Fruit fly (Drosophila melanogaster): ENCODE measurements around the gene Vha13.

The Vha13 gene

DNA sequence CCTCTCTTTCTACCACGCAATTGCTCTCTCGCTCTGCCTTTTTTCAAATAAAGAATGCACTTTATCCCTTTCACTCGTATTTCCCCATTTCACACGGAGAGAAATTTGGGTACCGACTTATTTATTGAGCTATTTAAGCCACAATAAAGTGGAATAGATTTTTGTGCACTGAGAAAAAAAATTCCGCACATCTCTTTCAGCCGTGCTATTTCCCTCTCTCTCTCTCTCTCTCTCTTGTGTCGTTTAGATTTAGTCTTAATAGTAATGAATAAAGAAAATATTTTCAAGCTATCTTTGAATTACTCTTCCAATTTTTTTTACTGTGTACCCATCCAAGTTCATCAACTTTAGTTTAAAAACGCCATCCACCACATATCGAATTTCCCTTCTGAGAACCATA, 20.6 kb downstream of the Vha13 start (continued):
- TF ChIP-seq Neu2 (GFP tag; optimal IDR thresholded peaks at IDR 0.05; ENCODE audit: borderline replicate concordance) (no peak), CG31441 (GFP tag; IDR thresholded peaks at IDR 0.05) (peak; percentile 67), CG4424 (GFP tag; optimal IDR thresholded peaks at IDR 0.05) (peak; percentile 69), Dll (GFP tag; IDR thresholded peaks at IDR 0.05; ENCODE audit: partially characterized antibody) (no peak), CG14667 (GFP tag; IDR thresholded peaks at IDR 0.05) (no peak), Fer2 (tag; optimal IDR thresholded peaks at IDR 0.05) (no peak), H15 (GFP tag; IDR thresholded peaks at IDR 0.05) (no peak), Abd-B (GFP tag; optimal IDR thresholded peaks at IDR 0.05) (peak; percentile 58), CG14710 (tag; optimal IDR thresholded peaks at IDR 0.05) (peak; percentile 25), CG1832 (GFP tag; optimal IDR thresholded peaks at IDR 0.05) (no peak), so (GFP tag; IDR thresholded peaks at IDR 0.05) (peak; percentile 58; the same call in 1 of the 3 replicates), chinmo (GFP tag; IDR thresholded peaks at IDR 0.05; ENCODE audit: partially characterized antibody) (no peak), en (GFP tag; optimal IDR thresholded peaks at IDR 0.05) (no peak), fru (optimal IDR thresholded peaks at IDR 0.05) (no peak), CG10209 (GFP tag; optimal IDR thresholded peaks at IDR 0.05) (peak; percentile 34), CG1233 (GFP tag; optimal IDR thresholded peaks at IDR 0.05) (peak; percentile 43), Gug (GFP tag; IDR thresholded peaks at IDR 0.05) (peak; percentile 66), CG5245 (GFP tag; optimal IDR thresholded peaks at IDR 0.05) (peak; percentile 45), CG2199 (GFP tag; IDR thresholded peaks at IDR 0.05) (no peak), run (tag; optimal IDR thresholded peaks at IDR 0.05) (no peak), CG9609 (GFP tag; optimal IDR thresholded peaks at IDR 0.05) (peak; percentile 25), Deaf1 (tag; optimal IDR thresholded peaks at IDR 0.05) (no peak), CG32532 (GFP tag; IDR thresholded peaks at IDR 0.05) (peak; percentile 77), Ets65A (GFP tag) (peak; percentile 93), CG13123 (GFP tag; optimal IDR thresholded peaks at IDR 0.05) (no peak), Mes4 (GFP tag; optimal IDR thresholded peaks at IDR 0.05) (no peak), Oaz (GFP tag; IDR thresholded peaks at IDR 0.05) (no peak), CG7271 (tag; optimal IDR thresholded peaks at IDR 0.05) (no peak), mld (GFP tag; IDR thresholded peaks at IDR 0.05; ENCODE audit: partially characterized antibody) (no peak), CG7839 (tag; optimal IDR thresholded peaks at IDR 0.05) (peak; percentile 73), sens-2 (GFP tag; IDR thresholded peaks at IDR 0.05) (peak; percentile 57; the same call in 1 of the 2 replicates), oc (tag; optimal IDR thresholded peaks at IDR 0.05) (peak; percentile 48), HLH3B (GFP tag; IDR thresholded peaks at IDR 0.05) (peak; percentile 63), CG3163 (GFP tag; optimal IDR thresholded peaks at IDR 0.05) (peak; percentile 19), Dbx (GFP tag; IDR thresholded peaks at IDR 0.05) (peak; percentile 55; the same call in 1 of the 3 replicates), amos (GFP tag; IDR thresholded peaks at IDR 0.05; ENCODE audit: partially characterized antibody) (no peak), cwo (GFP tag; optimal IDR thresholded peaks at IDR 0.05) (peak; percentile 10), tna (GFP tag; IDR thresholded peaks at IDR 0.05; ENCODE audit: partially characterized antibody) (no peak), CG10959 (GFP tag; IDR thresholded peaks at IDR 0.05) (no peak), Hmx (GFP tag; optimal IDR thresholded peaks at IDR 0.05) (no peak), CG6689 (GFP tag; IDR thresholded peaks at IDR 0.05) (peak; percentile 54), seq (GFP tag; IDR thresholded peaks at IDR 0.05) (peak; percentile 52; the same call in 1 of the 2 replicates), ken (GFP tag; IDR thresholded peaks at IDR 0.05) (peak; percentile 69), Doc2 (GFP tag; IDR thresholded peaks at IDR 0.05) (no peak), CG12104 (GFP tag; optimal IDR thresholded peaks at IDR 0.05) (no peak), CG8944 (GFP tag; optimal IDR thresholded peaks at IDR 0.05) (peak; percentile 56), tup (GFP tag; optimal IDR thresholded peaks at IDR 0.05) (no peak)
